Fruit fly (Drosophila melanogaster) whole organism, prepupa: ENCODE results near the gene CG17650.

Experiments
- Blimp-1 ChIP-seq: fragments of 200-800 bp; sonication (Bioruptor generic); optimal IDR thresholded peaks from 3 replicates; lab custom pipeline; 2017; ENCODE audit warnings: missing biosample characterization, missing genetic modification characterization, mild to moderate bottlenecking, moderate library complexity, missing genetic modification reagents
- fd59A ChIP-seq: fragments of 200-800 bp; sonication (Bioruptor generic); optimal IDR thresholded peaks from 2 replicates; lab custom pipeline; 2017; ENCODE audit warnings: missing biosample characterization, mild to moderate bottlenecking, missing genetic modification characterization, missing genetic modification reagents

DNA sequence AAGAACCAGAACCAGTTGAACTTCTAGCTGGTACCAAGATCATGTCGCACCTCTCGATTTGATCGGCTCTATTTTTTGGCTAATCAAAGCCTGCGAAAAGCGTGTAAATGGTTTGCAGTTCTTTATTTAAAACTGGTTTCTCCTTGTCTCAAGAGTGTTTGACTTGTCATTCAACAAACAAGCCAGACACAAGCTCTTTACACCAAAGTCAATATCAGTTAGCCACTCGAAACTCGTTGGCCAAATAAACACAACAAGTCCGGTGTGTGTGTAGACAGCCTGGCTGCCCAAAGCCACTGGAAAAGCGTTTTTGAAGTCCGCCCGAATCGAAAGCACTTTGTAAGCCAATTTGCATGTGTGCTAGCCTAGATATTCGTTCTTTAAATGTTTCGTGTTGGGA is 18.8 kb downstream of the CG17650 start:
- no peak for TF ChIP-seq Blimp-1
- no peak for TF ChIP-seq fd59A (GFP tag; lab: Kevin White, UChicago)
